Worm (Caenorhabditis elegans) whole organism, mixed stage, embryonic: Measurements from ENCODE around the gene ttr-36.

Experiments
- M03D4.4 ChIP-seq: sonication (generic microtip); optimal IDR thresholded peaks from 2 replicates; lab custom pipeline; 2017; ENCODE audit warnings: mild to moderate bottlenecking, missing genetic modification characterization, missing compliant biosample characterization
- bed-3 ChIP-seq: fragments of 200-800 bp; sonication (Bioruptor generic); optimal IDR thresholded peaks from 3 replicates; lab custom pipeline; 2018; ENCODE audit warnings: mild to moderate bottlenecking, missing genetic modification characterization, moderate library complexity, missing compliant biosample characterization
- blmp-1 ChIP-seq: fragments of 150-350 bp; optimal IDR thresholded peaks from 2 replicates; lab custom pipeline; 2014; ENCODE audit warnings: missing biosample characterization, missing genetic modification characterization
- ceh-39 ChIP-seq: fragments of 150-350 bp; optimal IDR thresholded peaks from 2 replicates; lab custom pipeline; 2014; ENCODE audit warnings: missing biosample characterization, missing genetic modification characterization
- ceh-43 ChIP-seq: fragments of 200-800 bp; sonication (Bioruptor generic); optimal IDR thresholded peaks from 2 replicates; lab custom pipeline; 2018; ENCODE audit warnings: mild to moderate bottlenecking, missing genetic modification characterization, moderate library complexity, missing compliant biosample characterization
- ceh-83 ChIP-seq: fragments of 200-800 bp; sonication (Bioruptor generic); optimal IDR thresholded peaks from 2 replicates; lab custom pipeline; 2018; ENCODE audit warnings: mild to moderate bottlenecking, missing genetic modification characterization, missing compliant biosample characterization
- ces-1 ChIP-seq: fragments of 150-350 bp; optimal IDR thresholded peaks from 2 replicates; lab custom pipeline; 2014; ENCODE audit warnings: missing biosample characterization, missing genetic modification reagents, missing genetic modification characterization
- cnd-1 ChIP-seq: fragments of 200-800 bp; sonication (Bioruptor generic); optimal IDR thresholded peaks from 2 replicates; lab custom pipeline; 2018; ENCODE audit warnings: mild to moderate bottlenecking, missing genetic modification characterization, missing compliant biosample characterization
- drap-1 ChIP-seq: fragments of 200-800 bp; sonication (Bioruptor generic); optimal IDR thresholded peaks from 3 replicates; lab custom pipeline; 2018; ENCODE audit warnings: mild to moderate bottlenecking, missing genetic modification characterization, missing compliant biosample characterization
- elt-1 ChIP-seq: sonication (generic microtip); optimal IDR thresholded peaks from 2 replicates; lab custom pipeline; 2017; ENCODE audit warnings: missing genetic modification characterization, mild to moderate bottlenecking, missing compliant biosample characterization, antibody characterized with exemption, moderate library complexity, borderline replicate concordance; ENCODE audit not compliant: insufficient read depth
- elt-3 ChIP-seq: fragments of 150-350 bp; optimal IDR thresholded peaks from 2 replicates; lab custom pipeline; 2014; ENCODE audit warnings: missing biosample characterization, missing genetic modification characterization
- flh-1 ChIP-seq: fragments of 200-800 bp; sonication (Bioruptor generic); optimal IDR thresholded peaks from 2 replicates; lab custom pipeline; 2018; ENCODE audit warnings: mild to moderate bottlenecking, missing genetic modification characterization, moderate library complexity, missing compliant biosample characterization
- hlh-1 ChIP-seq: fragments of 150-350 bp; optimal IDR thresholded peaks from 2 replicates; lab custom pipeline; 2014; ENCODE audit warnings: missing biosample characterization, missing genetic modification reagents, missing genetic modification characterization
- lin-32 ChIP-seq: fragments of 200-800 bp; sonication (Bioruptor generic); optimal IDR thresholded peaks from 2 replicates; lab custom pipeline; 2018; ENCODE audit warnings: mild to moderate bottlenecking, missing genetic modification characterization, missing compliant biosample characterization
- lsy-2 ChIP-seq: fragments of 150-350 bp; optimal IDR thresholded peaks from 2 replicates; lab custom pipeline; 2014; ENCODE audit warnings: missing biosample characterization, missing genetic modification characterization
- mab-5 ChIP-seq: fragments of 150-350 bp; optimal IDR thresholded peaks from 2 replicates; lab custom pipeline; 2014; ENCODE audit warnings: missing biosample characterization, missing genetic modification characterization
- mep-1 ChIP-seq: fragments of 150-350 bp; optimal IDR thresholded peaks from 2 replicates; lab custom pipeline; 2017; ENCODE audit warnings: missing biosample characterization, missing genetic modification reagents, missing genetic modification characterization, inconsistent platforms
- mls-2 ChIP-seq: sonication (generic microtip); optimal IDR thresholded peaks from 2 replicates; lab custom pipeline; 2016; ENCODE audit warnings: mild to moderate bottlenecking, missing genetic modification characterization, moderate library complexity, missing compliant biosample characterization
- nhr-12 ChIP-seq: fragments of 150-350 bp; optimal IDR thresholded peaks from 2 replicates; lab custom pipeline; 2014; ENCODE audit warnings: missing biosample characterization, missing genetic modification characterization
- nhr-2 ChIP-seq: fragments of 150-350 bp; optimal IDR thresholded peaks from 2 replicates; lab custom pipeline; 2014; ENCODE audit warnings: missing biosample characterization, missing genetic modification characterization
- nhr-237 ChIP-seq: fragments of 150-350 bp; optimal IDR thresholded peaks from 2 replicates; lab custom pipeline; 2014; ENCODE audit warnings: missing biosample characterization, missing genetic modification characterization
- nhr-28 ChIP-seq: fragments of 150-350 bp; optimal IDR thresholded peaks from 2 replicates; lab custom pipeline; 2014; ENCODE audit warnings: missing biosample characterization, missing genetic modification characterization
- pha-4 ChIP-seq: fragments of 150-350 bp; optimal IDR thresholded peaks from 2 replicates; lab custom pipeline; 2018; ENCODE audit warnings: missing biosample characterization, missing genetic modification reagents, missing genetic modification characterization
- sem-2 ChIP-seq: fragments of 200-800 bp; sonication (Bioruptor generic); optimal IDR thresholded peaks from 2 replicates; lab custom pipeline; 2018; ENCODE audit warnings: mild to moderate bottlenecking, missing genetic modification characterization, missing compliant biosample characterization
- snpc-4 ChIP-seq: fragments of 150-350 bp; optimal IDR thresholded peaks from 2 replicates; lab custom pipeline; 2014; ENCODE audit warnings: missing biosample characterization, missing genetic modification characterization
- sptf-1 ChIP-seq: sonication (generic microtip); optimal IDR thresholded peaks from 2 replicates; lab custom pipeline; 2017; ENCODE audit warnings: mild to moderate bottlenecking, missing genetic modification characterization, moderate library complexity, missing compliant biosample characterization
- tbx-8 ChIP-seq: fragments of 200-800 bp; sonication (Bioruptor generic); optimal IDR thresholded peaks from 2 replicates; lab custom pipeline; 2018; ENCODE audit warnings: mild to moderate bottlenecking, missing genetic modification characterization, moderate library complexity, missing compliant biosample characterization
- unc-120 ChIP-seq: sonication (generic microtip); optimal IDR thresholded peaks from 2 replicates; lab custom pipeline; 2017; ENCODE audit warnings: missing genetic modification characterization, missing compliant biosample characterization; ENCODE audit not compliant: poor library complexity, severe bottlenecking
- zip-8 ChIP-seq: fragments of 150-350 bp; optimal IDR thresholded peaks from 2 replicates; lab custom pipeline; 2014; ENCODE audit warnings: missing biosample characterization, missing genetic modification characterization

The ttr-36 gene

ce11 chrX:6510627-6511026 is at the start of gene ttr-36:
Gene ttr-36 (plus strand): TSS chrX:6510927.
- no peak for TF ChIP-seq mep-1 (tag; lab: Kevin White, UChicago)
- no peak for TF ChIP-seq flh-1 (GFP tag; lab: Kevin White, UChicago)
- TF ChIP-seq ceh-83, result no peak
- no peak for TF ChIP-seq ces-1 (GFP tag; lab: Kevin White, UChicago)
- no peak for TF ChIP-seq drap-1 (GFP tag; lab: Kevin White, UChicago)
- TF ChIP-seq bed-3, result no peak
- no peak for TF ChIP-seq unc-120 (tag; lab: Kevin White, UChicago)
- TF ChIP-seq mls-2 (tag; lab: Kevin White, UChicago), result no peak
- no peak for TF ChIP-seq blmp-1 (tag; lab: Kevin White, UChicago)
- TF ChIP-seq M03D4.4 (tag; lab: Kevin White, UChicago), result no peak
- TF ChIP-seq mab-5, result no peak
- TF ChIP-seq cnd-1, result no peak
- no peak for TF ChIP-seq hlh-1 (tag; lab: Kevin White, UChicago)
- TF ChIP-seq lin-32, result no peak
- no peak for TF ChIP-seq nhr-28 (tag; lab: Kevin White, UChicago)
- TF ChIP-seq sptf-1, result no peak

ce11 chrX:6461729-6462128 is 49.0 kb upstream of the ttr-36 start, which contains the start of gene K04E7.1:
Gene K04E7.1 (plus strand): TSS chrX:6462029.
- no peak for TF ChIP-seq snpc-4 (tag; lab: Kevin White, UChicago)
- no peak for TF ChIP-seq nhr-12 (tag; lab: Kevin White, UChicago)
- TF ChIP-seq nhr-2 (tag; lab: Kevin White, UChicago), result no peak
- no peak for TF ChIP-seq hlh-1 (tag; lab: Kevin White, UChicago)
- TF ChIP-seq cnd-1, result no peak
- TF ChIP-seq pha-4 (tag; lab: Kevin White, UChicago), result no peak
- no peak for TF ChIP-seq sptf-1
- no peak for TF ChIP-seq ceh-43 (GFP tag; lab: Kevin White, UChicago)
- TF ChIP-seq elt-1 (tag; lab: Kevin White, UChicago), result no peak
- no peak for TF ChIP-seq mab-5
- no peak for TF ChIP-seq nhr-28 (tag; lab: Kevin White, UChicago)
- TF ChIP-seq, all 35 proteins: peak for 0

- TF ChIP-seq flh-1 (GFP tag; lab: Kevin White, UChicago), result no peak
- no peak for TF ChIP-seq lsy-2 (tag; lab: Kevin White, UChicago)
- TF ChIP-seq ceh-83, result no peak
- TF ChIP-seq snpc-4 (tag; lab: Kevin White, UChicago), result no peak
- no peak for TF ChIP-seq nhr-237 (tag; lab: Kevin White, UChicago)
- TF ChIP-seq nhr-28 (tag; lab: Kevin White, UChicago), result no peak
- no peak for TF ChIP-seq elt-3 (tag; lab: Kevin White, UChicago)
- no peak for TF ChIP-seq elt-1 (tag; lab: Kevin White, UChicago)
- TF ChIP-seq nhr-12 (tag; lab: Kevin White, UChicago), result no peak
- TF ChIP-seq unc-120 (tag; lab: Kevin White, UChicago), result no peak
- no peak for TF ChIP-seq mab-5
- TF ChIP-seq drap-1 (GFP tag; lab: Kevin White, UChicago), result no peak
- no peak for TF ChIP-seq ceh-39 (tag; lab: Kevin White, UChicago)
- no peak for TF ChIP-seq ces-1 (GFP tag; lab: Kevin White, UChicago)
Observed at ce11 chrX:6462479-6462878, 48.2 kb upstream of the ttr-36 start.

ce11 chrX:6462995-6463462 is 47.7 kb upstream of the ttr-36 start, which contains the start of gene C15B12.2:
Gene C15B12.2 (plus strand): TSS chrX:6463412.
- no peak for TF ChIP-seq tbx-8 (GFP tag; lab: Kevin White, UChicago)
- no peak for TF ChIP-seq lsy-2 (tag; lab: Kevin White, UChicago)
- no peak for TF ChIP-seq cnd-1
- TF ChIP-seq zip-8 (tag; lab: Kevin White, UChicago), result no peak
- TF ChIP-seq M03D4.4 (tag; lab: Kevin White, UChicago), result no peak
- no peak for TF ChIP-seq ceh-43 (GFP tag; lab: Kevin White, UChicago)
- no peak for TF ChIP-seq pha-4 (tag; lab: Kevin White, UChicago)
- no peak for TF ChIP-seq flh-1 (GFP tag; lab: Kevin White, UChicago)
- TF ChIP-seq, all 35 proteins: peak for 0

ce11 chrX:6467462-6467861 is 43.3 kb upstream of the ttr-36 start, which contains the start of gene C15B12.3:
Gene C15B12.3 (minus strand): TSS chrX:6467562.
- TF ChIP-seq sem-2 (GFP tag; lab: Kevin White, UChicago) (no peak), elt-3 (tag; lab: Kevin White, UChicago) (no peak), elt-1 (tag; lab: Kevin White, UChicago) (no peak), cnd-1 (no peak), nhr-28 (tag; lab: Kevin White, UChicago) (no peak), zip-8 (tag; lab: Kevin White, UChicago) (no peak), mep-1 (tag; lab: Kevin White, UChicago) (no peak)
